Worm (Caenorhabditis elegans) whole organism, L1 larva: ENCODE results near the gene C04H5.1.

ENCODE experiments used
- Y116A8C.19 ChIP-seq: sonication (generic microtip); optimal IDR thresholded peaks from 2 replicates; lab custom pipeline; 2016; ENCODE audit warnings: missing compliant biosample characterization, missing genetic modification characterization, borderline replicate concordance
- aha-1 ChIP-seq: fragments of 150-350 bp; optimal IDR thresholded peaks from 2 replicates; lab custom pipeline; 2014; ENCODE audit warnings: missing biosample characterization, missing genetic modification characterization
- aly-2 ChIP-seq: fragments of 150-350 bp; optimal IDR thresholded peaks from 2 replicates; lab custom pipeline; 2014; ENCODE audit warnings: missing biosample characterization, missing genetic modification characterization
- blmp-1 ChIP-seq: fragments of 150-350 bp; optimal IDR thresholded peaks from 2 replicates; lab custom pipeline; 2014; ENCODE audit warnings: missing biosample characterization, missing genetic modification characterization
- ceh-63 ChIP-seq: fragments of 200-800 bp; sonication (Bioruptor generic); optimal IDR thresholded peaks from 2 replicates; lab custom pipeline; 2018; ENCODE audit warnings: mild to moderate bottlenecking, missing genetic modification characterization, missing compliant biosample characterization
- ceh-8 ChIP-seq: fragments of 200-800 bp; sonication (Bioruptor generic); optimal IDR thresholded peaks from 2 replicates; lab custom pipeline; 2018; ENCODE audit warnings: mild to moderate bottlenecking, missing genetic modification characterization, moderate library complexity, missing compliant biosample characterization
- ceh-82 ChIP-seq, 3 experiments: fragments of 150-350 bp in 1 of 3; sonication (generic microtip) in 2 of 3; optimal IDR thresholded peaks; 2 replicates each; lab custom pipeline; 2014 to 2017; ENCODE audit warnings: missing biosample characterization in 3 of 3, missing genetic modification characterization in 3 of 3
- dsc-1 ChIP-seq: sonication (generic microtip); optimal IDR thresholded peaks from 2 replicates; lab custom pipeline; 2016; ENCODE audit warnings: mild to moderate bottlenecking, missing genetic modification characterization, missing compliant biosample characterization
- egl-13 ChIP-seq: sonication (generic microtip); optimal IDR thresholded peaks from 2 replicates; lab custom pipeline; 2016; ENCODE audit warnings: missing genotype, missing genetic modification reagents, missing genetic modification characterization, missing compliant biosample characterization
- egl-27 ChIP-seq, 2 experiments: fragments of 150-350 bp in 1 of 2; sonication (generic microtip); optimal IDR thresholded peaks; 3 replicates each; lab custom pipeline; 2017 to 2018; ENCODE audit warnings: missing biosample characterization in 2 of 2, missing genetic modification characterization in 2 of 2, missing genetic modification reagents in 2 of 2
- elt-2 ChIP-seq: sonication (generic microtip); optimal IDR thresholded peaks from 2 replicates; lab custom pipeline; 2016; ENCODE audit warnings: missing genetic modification characterization, mild to moderate bottlenecking, inconsistent platforms, missing compliant biosample characterization, missing genetic modification reagents
- elt-3 ChIP-seq, 6 experiments: fragments of 150-350 bp in 1 of 6; sonication (generic microtip); optimal IDR thresholded peaks; 2 replicates each; lab custom pipeline; 2017 to 2018; ENCODE audit warnings: missing biosample characterization in 6 of 6, missing genetic modification characterization in 6 of 6, inconsistent platforms in 1 of 6
- fkh-10 ChIP-seq: sonication (generic microtip); optimal IDR thresholded peaks from 2 replicates; lab custom pipeline; 2017; ENCODE audit warnings: missing biosample characterization, missing genetic modification reagents, missing genetic modification characterization
- fkh-8 ChIP-seq: sonication (generic microtip); optimal IDR thresholded peaks from 2 replicates; lab custom pipeline; 2016; ENCODE audit warnings: mild to moderate bottlenecking, missing genetic modification characterization, missing compliant biosample characterization
- fos-1 ChIP-seq: fragments of 150-350 bp; optimal IDR thresholded peaks from 2 replicates; lab custom pipeline; 2014; ENCODE audit warnings: missing biosample characterization, missing genetic modification characterization
- hlh-4 ChIP-seq: sonication (generic microtip); optimal IDR thresholded peaks from 2 replicates; lab custom pipeline; 2016; ENCODE audit warnings: mild to moderate bottlenecking, missing genetic modification characterization, missing compliant biosample characterization
- hpl-2 ChIP-seq: fragments of 150-350 bp; optimal IDR thresholded peaks from 2 replicates; lab custom pipeline; 2014; ENCODE audit warnings: missing biosample characterization, missing genetic modification reagents, missing genetic modification characterization
- irx-1 ChIP-seq: sonication (generic microtip); optimal IDR thresholded peaks from 2 replicates; lab custom pipeline; 2016; ENCODE audit warnings: missing genetic modification characterization, missing compliant biosample characterization
- isw-1 ChIP-seq: fragments of 200-800 bp; sonication (Bioruptor generic); IDR thresholded peaks from 2 replicates; pipeline ENCODE4 v1.3.6; 2022; ENCODE audit warnings: missing genetic modification characterization, missing compliant biosample characterization
- jun-1 ChIP-seq: fragments of 150-350 bp; optimal IDR thresholded peaks from 2 replicates; lab custom pipeline; 2014; ENCODE audit warnings: missing biosample characterization, missing genetic modification reagents, missing genetic modification characterization
- lin-14 ChIP-seq: fragments of 200-800 bp; sonication (Bioruptor generic); optimal IDR thresholded peaks from 2 replicates; lab custom pipeline; 2018; ENCODE audit warnings: mild to moderate bottlenecking, missing genetic modification characterization, moderate library complexity, missing compliant biosample characterization
- lin-15B ChIP-seq: fragments of 150-350 bp; sonication (generic microtip); optimal IDR thresholded peaks from 3 replicates; lab custom pipeline; 2014; ENCODE audit warnings: missing biosample characterization, missing genetic modification characterization
- mep-1 ChIP-seq: fragments of 150-350 bp; optimal IDR thresholded peaks from 2 replicates; lab custom pipeline; 2014; ENCODE audit warnings: missing biosample characterization, missing genetic modification characterization
- nhr-19 ChIP-seq: fragments of 200-800 bp; sonication (Bioruptor generic); conservative IDR thresholded peaks from 2 replicates; pipeline ENCODE4 v1.3.6; 2022; ENCODE audit warnings: missing genetic modification characterization, missing compliant biosample characterization
- nhr-20 ChIP-seq: sonication (generic microtip); optimal IDR thresholded peaks from 2 replicates; lab custom pipeline; 2016; ENCODE audit warnings: mild to moderate bottlenecking, missing genetic modification characterization, missing compliant biosample characterization
- nhr-237 ChIP-seq: fragments of 150-350 bp; optimal IDR thresholded peaks from 2 replicates; lab custom pipeline; 2014; ENCODE audit warnings: missing biosample characterization, missing genetic modification characterization
- nhr-76 ChIP-seq: sonication (generic microtip); optimal IDR thresholded peaks from 2 replicates; lab custom pipeline; 2017; ENCODE audit warnings: missing biosample characterization, missing genetic modification characterization
- nhr-77 ChIP-seq: fragments of 150-350 bp; optimal IDR thresholded peaks from 2 replicates; lab custom pipeline; 2014; ENCODE audit warnings: missing biosample characterization, missing genetic modification characterization
- nhr-84 ChIP-seq: sonication (generic microtip); optimal IDR thresholded peaks from 2 replicates; lab custom pipeline; 2017; ENCODE audit warnings: missing biosample characterization, missing genetic modification characterization
- nhr-85 ChIP-seq: sonication (generic microtip); peaks from one replicate; lab custom pipeline; 2016; ENCODE audit warnings: missing genetic modification characterization, inconsistent platforms, missing compliant biosample characterization
- nhr-90 ChIP-seq: sonication (generic microtip); optimal IDR thresholded peaks from 2 replicates; lab custom pipeline; 2016; ENCODE audit warnings: mild to moderate bottlenecking, missing genetic modification characterization, missing compliant biosample characterization; ENCODE audit not compliant: poor library complexity
- pag-3 ChIP-seq: sonication (generic microtip); optimal IDR thresholded peaks from 2 replicates; lab custom pipeline; 2017; ENCODE audit warnings: missing genetic modification characterization, mild to moderate bottlenecking, missing compliant biosample characterization, antibody characterized with exemption, borderline replicate concordance; ENCODE audit not compliant: insufficient read depth
- pax-3 ChIP-seq: fragments of 200-800 bp; sonication (Bioruptor generic); optimal IDR thresholded peaks from 2 replicates; lab custom pipeline; 2018; ENCODE audit warnings: mild to moderate bottlenecking, missing genetic modification characterization, moderate library complexity, missing compliant biosample characterization
- skn-1 ChIP-seq: fragments of 150-350 bp; optimal IDR thresholded peaks from 2 replicates; lab custom pipeline; 2014; ENCODE audit warnings: missing biosample characterization, missing genetic modification characterization
- snpc-4 ChIP-seq: fragments of 150-350 bp; optimal IDR thresholded peaks from 2 replicates; lab custom pipeline; 2014; ENCODE audit warnings: missing biosample characterization, missing genetic modification characterization
- sox-4 ChIP-seq: sonication (generic microtip); optimal IDR thresholded peaks from 2 replicates; lab custom pipeline; 2016; ENCODE audit warnings: missing genetic modification characterization, missing compliant biosample characterization
- swsn-7 ChIP-seq: sonication (generic microtip); optimal IDR thresholded peaks from 2 replicates; lab custom pipeline; 2016; ENCODE audit warnings: missing genetic modification characterization, missing compliant biosample characterization
- unc-130 ChIP-seq: fragments of 150-350 bp; optimal IDR thresholded peaks from 2 replicates; lab custom pipeline; 2017; ENCODE audit warnings: missing biosample characterization, missing genetic modification characterization, inconsistent platforms
- unc-98 ChIP-seq: fragments of 200-800 bp; sonication (Bioruptor generic); IDR thresholded peaks from 2 replicates; pipeline ENCODE4 v1.3.6; 2022; ENCODE audit warnings: missing genetic modification characterization, missing compliant biosample characterization
- xbp-1 ChIP-seq: sonication (generic microtip); optimal IDR thresholded peaks from 2 replicates; lab custom pipeline; 2016; ENCODE audit warnings: missing genetic modification characterization, missing compliant biosample characterization
- zag-1 ChIP-seq: fragments of 150-350 bp; optimal IDR thresholded peaks from 2 replicates; lab custom pipeline; 2014; ENCODE audit warnings: missing biosample characterization, missing genetic modification characterization
- zip-4 ChIP-seq: fragments of 200-800 bp; sonication (Bioruptor generic); optimal IDR thresholded peaks from 2 replicates; lab custom pipeline; 2018; ENCODE audit warnings: mild to moderate bottlenecking, missing genetic modification characterization, moderate library complexity, missing compliant biosample characterization
- ztf-11 ChIP-seq, 2 experiments: sonication (generic microtip); optimal IDR thresholded peaks; 2 replicates each; lab custom pipeline; 2016 to 2017; ENCODE audit warnings: missing genetic modification characterization in 2 of 2, missing biosample characterization in 1 of 2, missing compliant biosample characterization in 1 of 2
- ztf-4 ChIP-seq: fragments of 150-350 bp; optimal IDR thresholded peaks from 2 replicates; lab custom pipeline; 2014; ENCODE audit warnings: missing biosample characterization, missing genetic modification characterization

C04H5.1 gene

DNA sequence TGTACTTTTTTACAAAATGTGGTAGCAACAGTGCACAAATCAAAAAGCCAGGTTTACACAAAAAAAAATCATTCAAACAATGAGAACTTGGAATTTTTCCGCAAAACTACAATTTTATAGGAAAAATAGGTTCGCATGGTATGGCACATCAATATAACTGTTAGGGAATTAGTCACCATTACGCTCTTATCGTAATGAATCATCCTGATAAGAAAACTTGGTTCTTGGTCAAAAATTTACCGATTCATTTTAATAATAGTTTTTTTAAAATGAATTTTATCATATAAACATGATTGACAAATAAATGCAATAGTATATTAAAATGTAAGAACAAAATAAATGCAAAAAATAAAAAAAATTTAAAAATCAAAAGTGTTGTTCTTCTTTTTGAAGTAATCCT, 6.5 kb downstream of the C04H5.1 start:
- peak; percentile 12 for TF ChIP-seq elt-2 (tag; lab: Kevin White, UChicago)
- TF ChIP-seq egl-27 (tag; optimal IDR thresholded peaks at IDR 0.05; lab: Kevin White, UChicago): no peak

- TF ChIP-seq dsc-1 (tag; lab: Kevin White, UChicago): peak; percentile 81
- TF ChIP-seq egl-13 (tag; lab: Kevin White, UChicago): peak; percentile 28
- TF ChIP-seq nhr-19 (GFP tag; lab: Robert Waterston, UW): no peak
Measured at ce11 chrII:14548691-14549090, 14.6 kb downstream of the C04H5.1 start, which contains the start of gene gcy-29. Gene gcy-29, minus strand, starts transcription at chrII:14548791.

ce11 chrII:14550613-14551012, 16.5 kb downstream of the C04H5.1 start, which contains the start of gene nlp-41:
Gene nlp-41, plus strand, starts transcription at chrII:14550913.
- TF ChIP-seq xbp-1 (tag; lab: Kevin White, UChicago) (no peak), unc-130 (tag; lab: Kevin White, UChicago) (no peak), nhr-19 (GFP tag; lab: Robert Waterston, UW) (no peak), nhr-76 (no peak), ceh-63 (GFP tag; lab: Kevin White, UChicago) (no peak), zag-1 (no peak), skn-1 (no peak), nhr-237 (tag; lab: Kevin White, UChicago) (no peak), hpl-2 (GFP tag; lab: Kevin White, UChicago) (no peak), ceh-8 (GFP tag; lab: Kevin White, UChicago) (no peak), lin-14 (no peak), pag-3 (no peak), nhr-84 (tag; lab: Kevin White, UChicago) (no peak)
- TF ChIP-seq, all 84 proteins: peak for 0

DNA sequence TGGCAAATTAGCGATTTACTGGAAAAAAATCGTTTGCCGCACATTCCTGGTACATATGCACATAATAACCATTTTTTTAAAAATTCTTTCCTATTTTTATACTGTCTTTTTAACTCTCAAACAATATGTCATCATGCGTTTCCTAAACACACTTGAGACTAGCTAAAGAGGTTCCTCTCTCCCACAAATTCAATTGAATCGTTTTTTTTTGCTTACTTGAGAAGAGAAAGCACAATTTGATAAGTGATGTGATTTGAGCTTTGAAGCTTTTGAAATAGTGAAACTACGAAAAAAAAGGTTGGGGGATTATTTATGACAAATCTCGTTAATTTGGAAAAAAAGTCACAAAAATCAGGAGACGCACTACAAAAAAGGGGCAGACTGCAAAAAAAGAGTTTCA, 20.9 kb downstream of the C04H5.1 start:
- TF ChIP-seq sox-4 (tag; lab: Kevin White, UChicago) (no peak), fkh-10 (GFP tag; lab: Kevin White, UChicago) (peak; percentile 55), hlh-4 (tag; lab: Kevin White, UChicago) (no peak)

DNA sequence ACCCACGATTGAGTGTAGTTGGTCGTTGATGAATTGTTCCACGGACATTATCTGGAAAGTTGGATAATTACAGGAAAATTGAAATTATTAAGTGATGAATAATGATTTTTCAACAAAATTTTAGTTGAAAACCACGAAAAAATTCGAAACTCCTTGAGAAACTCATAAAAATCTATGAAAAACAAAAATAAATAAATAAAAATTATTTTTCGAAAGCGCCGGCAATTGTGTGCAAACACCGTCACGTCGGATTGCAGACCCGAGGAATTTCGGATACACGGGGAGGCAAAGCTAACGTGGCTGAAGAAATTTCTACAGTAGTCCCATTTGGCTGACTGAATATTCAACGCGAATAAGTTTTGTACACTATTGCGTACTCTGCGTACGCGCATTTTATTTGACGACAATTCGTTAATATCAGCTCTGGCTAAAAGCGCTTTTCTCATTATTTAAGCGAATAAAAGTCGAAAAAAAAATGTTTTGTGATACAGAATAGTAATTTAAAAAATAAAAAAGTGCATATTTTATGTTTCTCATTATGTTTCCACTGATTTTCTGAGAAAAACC, 27.5 kb downstream of the C04H5.1 start, which contains the start of gene mog-4:
mog-4 (minus strand) TSS at position 51 of the 567 bp plus-strand sequence.
- peak; percentile 73 for TF ChIP-seq lin-15B (tag; lab: Kevin White, UChicago)
- TF ChIP-seq pax-3 (tag; lab: Kevin White, UChicago): peak; percentile 98
- TF ChIP-seq ceh-63 (GFP tag; lab: Kevin White, UChicago): peak; percentile 93
- TF ChIP-seq fkh-8 (tag; lab: Kevin White, UChicago): peak; percentile 98
- peak; percentile 33 for TF ChIP-seq skn-1
- peak in 2 of 6 experiments; percentile 66 to 68 for TF ChIP-seq elt-3 (tag; optimal IDR thresholded peaks at IDR 0.05; lab: Kevin White, UChicago)
- TF ChIP-seq snpc-4 (tag; lab: Kevin White, UChicago): peak; percentile 77
- peak; percentile 61 to 74 (median 63) for TF ChIP-seq ceh-82 (tag; optimal IDR thresholded peaks at IDR 0.05; lab: Kevin White, UChicago)
- TF ChIP-seq Y116A8C.19 (tag; lab: Kevin White, UChicago): peak; percentile 59
- TF ChIP-seq mep-1: peak; percentile 88
- peak; percentile 49 for TF ChIP-seq blmp-1
- peak; percentile 81 for TF ChIP-seq unc-130 (tag; lab: Kevin White, UChicago)
- TF ChIP-seq isw-1 (GFP tag; lab: Robert Waterston, UW): peak; percentile 100
- TF ChIP-seq irx-1 (tag; lab: Kevin White, UChicago): peak; percentile 95
- TF ChIP-seq nhr-85 (tag; lab: Kevin White, UChicago): peak; percentile 98
- TF ChIP-seq aha-1: peak; percentile 6
- TF ChIP-seq aly-2 (tag; lab: Kevin White, UChicago): peak; percentile 45
- peak; percentile 97 for TF ChIP-seq lin-14
- TF ChIP-seq egl-13 (tag; lab: Kevin White, UChicago): peak; percentile 96
- peak; percentile 97 for TF ChIP-seq swsn-7 (tag; lab: Kevin White, UChicago)
- peak; percentile 85 for TF ChIP-seq zip-4 (GFP tag; lab: Kevin White, UChicago)
- peak; percentile 95 for TF ChIP-seq nhr-77 (tag; lab: Kevin White, UChicago)
- peak; percentile 74 for TF ChIP-seq jun-1 (tag; lab: Kevin White, UChicago)
- TF ChIP-seq ztf-4 (tag; lab: Kevin White, UChicago): peak; percentile 63
- TF ChIP-seq ztf-11 (tag; optimal IDR thresholded peaks at IDR 0.05; lab: Kevin White, UChicago): peak in 1 of 2 experiments; percentile 96
- peak; percentile 100 for TF ChIP-seq unc-98 (GFP tag; lab: Robert Waterston, UW)
- peak; percentile 26 for TF ChIP-seq fos-1 (tag; lab: Kevin White, UChicago)
- TF ChIP-seq nhr-20 (tag; lab: Kevin White, UChicago): peak; percentile 97
- peak; percentile 98 for TF ChIP-seq nhr-90 (tag; lab: Kevin White, UChicago)
